Worm (Caenorhabditis elegans) whole organism, L3 larva: ENCODE results near the gene chil-21.

ENCODE experiments used
- ama-1 ChIP-seq: fragments of 150-350 bp; optimal IDR thresholded peaks from 2 replicates; lab custom pipeline; 2018
- daf-12 ChIP-seq: fragments of 150-350 bp; optimal IDR thresholded peaks from 2 replicates; lab custom pipeline; 2014; ENCODE audit warnings: missing biosample characterization, missing genetic modification reagents, missing genetic modification characterization
- fkh-10 ChIP-seq: sonication (generic microtip); optimal IDR thresholded peaks from 2 replicates; lab custom pipeline; 2017; ENCODE audit warnings: missing biosample characterization, missing genetic modification reagents, missing genetic modification characterization
- jun-1 ChIP-seq: fragments of 150-350 bp; optimal IDR thresholded peaks from 2 replicates; lab custom pipeline; 2014; ENCODE audit warnings: missing biosample characterization, missing genetic modification reagents, missing genetic modification characterization
- mdl-1 ChIP-seq: fragments of 150-350 bp; optimal IDR thresholded peaks from 2 replicates; lab custom pipeline; 2014; ENCODE audit warnings: missing biosample characterization, missing genetic modification characterization
- nhr-12 ChIP-seq: fragments of 150-350 bp; optimal IDR thresholded peaks from 2 replicates; lab custom pipeline; 2014; ENCODE audit warnings: missing biosample characterization, missing genetic modification characterization
- nhr-237 ChIP-seq: fragments of 150-350 bp; optimal IDR thresholded peaks from 2 replicates; lab custom pipeline; 2014; ENCODE audit warnings: missing biosample characterization, missing genetic modification characterization
- nhr-25 ChIP-seq: sonication (generic microtip); optimal IDR thresholded peaks from 2 replicates; lab custom pipeline; 2017; ENCODE audit warnings: missing biosample characterization, missing genetic modification characterization
- nhr-28 ChIP-seq: fragments of 150-350 bp; optimal IDR thresholded peaks from 2 replicates; lab custom pipeline; 2014; ENCODE audit warnings: missing biosample characterization, missing genetic modification characterization
- unc-39 ChIP-seq: sonication (generic microtip); optimal IDR thresholded peaks from 4 replicates; lab custom pipeline; 2017; ENCODE audit warnings: missing biosample characterization, missing genetic modification characterization

DNA sequence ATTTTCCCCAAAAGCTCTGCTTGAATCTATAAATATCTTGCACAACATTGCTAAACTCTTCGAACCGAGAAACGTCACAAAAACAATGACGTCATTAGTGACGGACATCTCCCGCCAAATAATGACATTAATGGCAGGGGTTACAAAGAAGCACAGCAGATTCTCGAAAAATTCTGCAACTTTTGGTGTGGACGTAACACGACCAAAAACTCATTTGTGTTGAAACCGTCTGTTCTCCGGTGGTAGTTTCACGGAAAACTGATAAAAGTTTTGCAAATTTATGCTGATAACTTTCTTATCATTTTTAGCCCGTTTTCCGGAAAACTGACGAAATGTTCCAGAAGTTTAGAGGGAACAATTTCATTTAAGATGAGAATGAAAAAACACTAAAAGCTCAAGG, 36.8 kb upstream of the chil-21 start:
- no peak for TF ChIP-seq nhr-25
- no peak for TF ChIP-seq unc-39 (tag; lab: Kevin White, UChicago)
- no peak for TF ChIP-seq nhr-12 (tag; lab: Kevin White, UChicago)
- no peak for TF ChIP-seq ama-1 (lab: Kevin White, UChicago)
- TF ChIP-seq mdl-1 (tag; lab: Kevin White, UChicago), result no peak
- TF ChIP-seq fkh-10 (GFP tag; lab: Kevin White, UChicago), result no peak
- TF ChIP-seq jun-1 (tag; lab: Kevin White, UChicago), result no peak
- TF ChIP-seq nhr-237, result no peak
- TF ChIP-seq daf-12, result no peak
- TF ChIP-seq nhr-28, result no peak
